Fruit fly (Drosophila melanogaster): ENCODE measurements around the gene kst.
A peak's percentile ranks its signal among the peaks of the same experiment; 100 is the strongest.

Gene kst

dm6 chr3L:3339695-3340226 is 3.1 kb downstream of the kst start:
- TF ChIP-seq CG17801 (GFP tag; optimal IDR thresholded peaks at IDR 0.05; ENCODE audit: partially characterized antibody), result peak; percentile 11

- no peak for TF ChIP-seq CG17801 (GFP tag; optimal IDR thresholded peaks at IDR 0.05; ENCODE audit: partially characterized antibody)
These were observed 5.8 kb downstream of the kst start for dm6 chr3L:3342307-3342940.

- no peak for TF ChIP-seq CG17801 (GFP tag; optimal IDR thresholded peaks at IDR 0.05; ENCODE audit: partially characterized antibody)
These were observed 6.6 kb downstream of the kst start for dm6 chr3L:3343260-3343659.

dm6 chr3L:3344528-3344927 is 7.9 kb downstream of the kst start:
- no peak for TF ChIP-seq CG17801 (GFP tag; optimal IDR thresholded peaks at IDR 0.05; ENCODE audit: partially characterized antibody)

dm6 chr3L:3346294-3346693 is 9.6 kb downstream of the kst start:
- no peak for TF ChIP-seq CG17801 (GFP tag; optimal IDR thresholded peaks at IDR 0.05; ENCODE audit: partially characterized antibody)

dm6 chr3L:3348956-3349824 is 12.5 kb downstream of the kst start:
- TF ChIP-seq CG17801 (GFP tag; optimal IDR thresholded peaks at IDR 0.05; ENCODE audit: partially characterized antibody), result no peak

- TF ChIP-seq CG17801 (GFP tag; optimal IDR thresholded peaks at IDR 0.05; ENCODE audit: partially characterized antibody), result no peak
These were observed 13.1 kb downstream of the kst start for dm6 chr3L:3349825-3350123.

dm6 chr3L:3350572-3351343 is 14.1 kb downstream of the kst start:
- TF ChIP-seq CG17801 (GFP tag; optimal IDR thresholded peaks at IDR 0.05; ENCODE audit: partially characterized antibody), result no peak

- no peak for TF ChIP-seq CG17801 (GFP tag; optimal IDR thresholded peaks at IDR 0.05; ENCODE audit: partially characterized antibody)
These were observed 15.2 kb downstream of the kst start for dm6 chr3L:3351814-3352359.

dm6 chr3L:3352516-3352915 is 15.9 kb downstream of the kst start:
- no peak for TF ChIP-seq CG17801 (GFP tag; optimal IDR thresholded peaks at IDR 0.05; ENCODE audit: partially characterized antibody)

- TF ChIP-seq CG17801 (GFP tag; optimal IDR thresholded peaks at IDR 0.05; ENCODE audit: partially characterized antibody), result no peak
These were observed 16.6 kb downstream of the kst start for dm6 chr3L:3353297-3353696.

dm6 chr3L:3369256-3369655 is 32.6 kb downstream of the kst start, which contains the start of gene Drs:
Gene Drs, plus strand, starts transcription at chr3L:3369556.
- no peak for TF ChIP-seq CG17801 (GFP tag; optimal IDR thresholded peaks at IDR 0.05; ENCODE audit: partially characterized antibody)

dm6 chr3L:3373994-3374623 is 37.4 kb downstream of the kst start, which contains the start of the genes Ythdc1 and CG12010:
Gene Ythdc1, minus strand, starts transcription at chr3L:3374170.
Gene CG12010, plus strand, starts transcription at chr3L:3374282.
- TF ChIP-seq CG17801 (GFP tag; optimal IDR thresholded peaks at IDR 0.05; ENCODE audit: partially characterized antibody), result peak; percentile 48

dm6 chr3L:3376551-3376950 is 39.9 kb downstream of the kst start, which contains the start of gene CG12012:
Gene CG12012, plus strand, starts transcription at chr3L:3376757.
- TF ChIP-seq CG17801 (GFP tag; optimal IDR thresholded peaks at IDR 0.05; ENCODE audit: partially characterized antibody), result peak; percentile 64

Data from ovary, adult (tissue).